Worm (Caenorhabditis elegans): ENCODE measurements around the gene lig-1.

- no peak for TF ChIP-seq madf-5 (GFP tag; IDR thresholded peaks at IDR 0.05)
- no peak for TF ChIP-seq egl-27 (tag; optimal IDR thresholded peaks at IDR 0.05)
- TF ChIP-seq Y5F2A.4 (GFP tag; optimal IDR thresholded peaks at IDR 0.05) = no peak
- TF ChIP-seq ces-1 (GFP tag; optimal IDR thresholded peaks at IDR 0.05) = no peak
- no peak for TF ChIP-seq saeg-2 (GFP tag; IDR thresholded peaks at IDR 0.05)
- no peak for TF ChIP-seq hmg-1.1 (GFP tag; IDR thresholded peaks at IDR 0.05)
- no peak for TF ChIP-seq nhr-10 (tag; optimal IDR thresholded peaks at IDR 0.05)
- TF ChIP-seq arid-1 (GFP tag; conservative IDR thresholded peaks at IDR 0.05) = no peak
- no peak for TF ChIP-seq hlh-30 (tag; optimal IDR thresholded peaks at IDR 0.05; ENCODE audit: insufficient read depth)
- TF ChIP-seq nhr-28 (tag; optimal IDR thresholded peaks at IDR 0.05) = no peak
These were observed 19.0 kb downstream of the lig-1 start for ce11 chrV:10832862-10833261.
